Fruit fly (Drosophila melanogaster) whole organism: Measurements from ENCODE around the gene ttm50.

ENCODE experiments used
- CG8478 ChIP-seq: fragments of >200 bp; optimal IDR thresholded peaks from 2 replicates; lab custom pipeline; 2018; ENCODE audit warnings: inconsistent platforms
- Dll ChIP-seq: fragments of >200 bp; optimal IDR thresholded peaks from 2 replicates; lab custom pipeline; 2017
- EcR ChIP-seq, 2 experiments: fragments of >200 bp; optimal IDR thresholded peaks; 2 replicates each; lab custom pipeline; 2017; ENCODE audit warnings: missing biosample characterization in 2 of 2, missing genetic modification characterization in 2 of 2, missing genetic modification reagents in 2 of 2
- pan ChIP-seq: fragments of >200 bp; optimal IDR thresholded peaks from 2 replicates; lab custom pipeline; 2017
- psq ChIP-seq: fragments of >200 bp; optimal IDR thresholded peaks from 2 replicates; lab custom pipeline; 2017

DNA sequence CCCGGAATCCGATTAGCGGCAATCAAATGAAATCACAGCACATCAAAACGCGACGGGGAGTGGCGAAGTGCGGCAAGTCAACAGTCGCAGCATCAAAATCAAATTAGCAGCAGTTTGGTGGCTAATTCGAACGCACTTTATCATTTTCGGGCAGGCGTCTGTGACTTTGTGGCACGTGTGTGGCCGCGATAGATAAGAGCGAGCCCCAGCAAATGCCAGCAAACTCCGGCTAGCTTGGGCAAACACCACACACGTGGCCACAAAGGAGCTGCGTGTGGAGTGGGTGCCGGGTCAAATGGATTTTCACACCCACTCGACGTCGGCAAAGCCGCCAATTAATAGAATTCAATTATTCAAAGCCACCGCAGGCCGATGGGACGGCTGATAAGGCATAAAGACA is 48.1 kb downstream of the ttm50 start:
- TF ChIP-seq EcR (GFP tag; optimal IDR thresholded peaks at IDR 0.05; lab: Kevin White, UChicago) (no peak), CG8478 (lab: Kevin White, UChicago) (no peak), psq (lab: Kevin White, UChicago) (no peak), pan (lab: Kevin White, UChicago) (no peak), Dll (lab: Kevin White, UChicago) (no peak)
